Fruit fly (Drosophila melanogaster): ENCODE results near the gene Ir75b.

dm6 chr3L:17791495-17791894, 28.5 kb downstream of the Ir75b start:
- no peak for TF ChIP-seq Sin3A (optimal IDR thresholded peaks at IDR 0.05)
- no peak for TF ChIP-seq h (optimal IDR thresholded peaks at IDR 0.05)
- no peak for TF ChIP-seq ttk (optimal IDR thresholded peaks at IDR 0.05)
- no peak for TF ChIP-seq Myc (optimal IDR thresholded peaks at IDR 0.05)
- TF ChIP-seq psq (optimal IDR thresholded peaks at IDR 0.05), result no peak
- no peak for TF ChIP-seq insv (optimal IDR thresholded peaks at IDR 0.05)
